Fruit fly (Drosophila melanogaster) whole organism, wandering third instar larva: ENCODE results near the gene CG18622.

ENCODE experiments used
- Abd-B ChIP-seq: fragments of >200 bp; optimal IDR thresholded peaks from 2 replicates; lab custom pipeline; 2017; ENCODE audit warnings: missing biosample characterization, missing genetic modification characterization
- CG32264 ChIP-seq: fragments of 200-800 bp; sonication (Bioruptor generic); optimal IDR thresholded peaks from 2 replicates; lab custom pipeline; 2016; ENCODE audit warnings: missing biosample characterization, missing genetic modification characterization
- GATAd ChIP-seq: sonication (Bioruptor generic); optimal IDR thresholded peaks from 2 replicates; lab custom pipeline; 2016; ENCODE audit warnings: missing biosample characterization, missing genetic modification characterization
- HLH106 ChIP-seq: fragments of 200-800 bp; optimal IDR thresholded peaks from 3 replicates; lab custom pipeline; 2019; ENCODE audit warnings: missing biosample characterization, mild to moderate bottlenecking, missing genetic modification characterization, moderate library complexity
- Hr78 ChIP-seq: fragments of >200 bp; optimal IDR thresholded peaks from 2 replicates; lab custom pipeline; 2017; ENCODE audit warnings: missing biosample characterization, missing genetic modification characterization
- N ChIP-seq: fragments of >200 bp; optimal IDR thresholded peaks from 2 replicates; lab custom pipeline; 2018; ENCODE audit warnings: missing biosample characterization, missing external identifiers, missing genetic modification characterization
- Sp1 ChIP-seq: fragments of 200-800 bp; sonication (Bioruptor generic); optimal IDR thresholded peaks from 3 replicates; lab custom pipeline; 2019; ENCODE audit warnings: missing biosample characterization, mild to moderate bottlenecking, missing genetic modification characterization, moderate library complexity
- br ChIP-seq: fragments of 200-800 bp; sonication (Bioruptor generic); optimal IDR thresholded peaks from 2 replicates; lab custom pipeline; 2016; ENCODE audit warnings: missing biosample characterization, missing genetic modification characterization
- brk ChIP-seq: fragments of 200-800 bp; sonication (Bioruptor generic); optimal IDR thresholded peaks from 2 replicates; lab custom pipeline; 2016; ENCODE audit warnings: missing biosample characterization, mild to moderate bottlenecking, missing genetic modification characterization
- lola ChIP-seq: fragments of >200 bp; optimal IDR thresholded peaks from 2 replicates; lab custom pipeline; 2017; ENCODE audit warnings: missing biosample characterization, missing genetic modification characterization
- pan ChIP-seq: fragments of >200 bp; optimal IDR thresholded peaks from 2 replicates; lab custom pipeline; 2017
- tai ChIP-seq: sonication (Bioruptor generic); optimal IDR thresholded peaks from 2 replicates; lab custom pipeline; 2016; ENCODE audit warnings: missing biosample characterization, missing genetic modification characterization

dm6 chr3R:16987924-16988298 is 379 bp upstream of the CG18622 start:
- TF ChIP-seq tai (no peak), Abd-B (no peak), Sp1 (GFP tag; lab: Kevin White, UChicago) (no peak), GATAd (GFP tag; lab: Kevin White, UChicago) (no peak), HLH106 (tag; lab: Kevin White, UChicago) (no peak), pan (no peak), Hr78 (no peak), lola (no peak), CG32264 (GFP tag; lab: Kevin White, UChicago) (no peak), brk (GFP tag; lab: Kevin White, UChicago) (no peak), br (GFP tag; lab: Kevin White, UChicago) (no peak), N (no peak)
